Fruit fly (Drosophila melanogaster) whole organism, embryonic: ENCODE data around the gene Jhbp3.

Source experiments
- CG11247 ChIP-seq: fragments of 200-800 bp; sonication (Bioruptor generic); IDR thresholded peaks from 2 replicates; pipeline ENCODE4 v1.3.6; 2022; ENCODE audit warnings: missing biosample characterization, missing genetic modification characterization
- CG31441 ChIP-seq: fragments of 200-800 bp; sonication (Bioruptor generic); IDR thresholded peaks from 2 replicates; pipeline ENCODE4 v1.3.6; 2022; ENCODE audit warnings: missing biosample characterization, missing genetic modification characterization
- Dll ChIP-seq: fragments of 200-800 bp; sonication (Bioruptor generic); IDR thresholded peaks from 4 replicates; pipeline ENCODE4 v1.3.6; 2022; ENCODE audit warnings: missing biosample characterization, missing genetic modification characterization; ENCODE audit not compliant: partially characterized antibody
- Vsx1 ChIP-seq: fragments of 200-800 bp; sonication (Bioruptor generic); optimal IDR thresholded peaks from 2 replicates; lab custom pipeline; 2017; ENCODE audit warnings: missing biosample characterization, mild to moderate bottlenecking, missing genetic modification characterization, missing genetic modification reagents
- mam ChIP-seq: fragments of 200-800 bp; sonication (Bioruptor generic); optimal IDR thresholded peaks from 3 replicates; lab custom pipeline; 2016; ENCODE audit warnings: missing biosample characterization, missing genetic modification characterization
- row ChIP-seq: fragments of 200-800 bp; sonication (Bioruptor generic); IDR thresholded peaks from 3 replicates; pipeline ENCODE4 v1.3.6; 2022; ENCODE audit warnings: missing biosample characterization, missing genetic modification characterization
- wor ChIP-seq: fragments of 200-800 bp; sonication (Bioruptor generic); IDR thresholded peaks from 2 replicates; pipeline ENCODE4 v1.3.6; 2022; ENCODE audit warnings: missing biosample characterization, missing genetic modification characterization

DNA sequence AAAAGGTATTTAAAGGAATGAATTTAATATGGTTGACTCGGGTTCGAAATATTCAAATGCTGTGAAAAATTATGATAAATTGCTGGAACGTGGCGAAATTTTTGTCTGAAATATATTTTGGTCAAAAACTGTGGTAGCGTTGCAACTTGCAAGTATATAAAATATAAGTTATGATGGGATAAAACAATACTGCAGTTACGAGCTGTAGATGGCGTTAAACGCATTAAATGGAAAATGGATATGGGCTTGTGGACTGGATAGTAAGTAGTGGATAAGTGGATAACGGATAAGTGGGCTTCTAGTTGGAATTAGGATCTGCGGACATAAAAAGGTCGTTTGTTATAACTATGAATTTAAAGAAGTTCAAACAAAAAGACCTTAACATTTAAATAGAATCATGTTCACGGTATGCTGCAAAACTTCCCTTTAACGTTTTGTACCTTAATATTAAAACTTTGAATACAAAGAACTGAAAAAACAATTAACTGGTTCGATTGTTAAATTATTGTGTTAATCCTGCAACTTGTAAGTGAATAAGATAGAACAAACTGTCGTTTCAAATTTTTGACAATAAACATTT, 14.2 kb upstream of the Jhbp3 start:
- TF ChIP-seq wor (GFP tag; lab: Robert Waterston, UW) = no peak
- TF ChIP-seq mam (GFP tag; lab: Kevin White, UChicago) = no peak
- TF ChIP-seq CG11247 (GFP tag; lab: Robert Waterston, UW) = no peak
- no peak for TF ChIP-seq Vsx1
- TF ChIP-seq Dll (GFP tag; lab: Robert Waterston, UW) = no peak
- TF ChIP-seq row (GFP tag; lab: Robert Waterston, UW) = no peak
- TF ChIP-seq CG31441 (GFP tag; lab: Robert Waterston, UW) = no peak
